Worm (Caenorhabditis elegans) whole organism, mixed stage, embryonic: ENCODE data around the gene ZK899.6.

Source experiments
- drap-1 ChIP-seq: fragments of 200-800 bp; sonication (Bioruptor generic); optimal IDR thresholded peaks from 3 replicates; lab custom pipeline; 2018; ENCODE audit warnings: mild to moderate bottlenecking, missing genetic modification characterization, missing compliant biosample characterization
- elt-1 ChIP-seq: sonication (generic microtip); optimal IDR thresholded peaks from 2 replicates; lab custom pipeline; 2017; ENCODE audit warnings: missing genetic modification characterization, mild to moderate bottlenecking, missing compliant biosample characterization, antibody characterized with exemption, moderate library complexity, borderline replicate concordance; ENCODE audit not compliant: insufficient read depth
- nhr-76 ChIP-seq: sonication (generic microtip); optimal IDR thresholded peaks from 2 replicates; lab custom pipeline; 2017; ENCODE audit warnings: missing biosample characterization, missing genetic modification characterization

- TF ChIP-seq elt-1 (tag; lab: Kevin White, UChicago): no peak
- no peak for TF ChIP-seq nhr-76 (tag; lab: Kevin White, UChicago)
- no peak for TF ChIP-seq drap-1 (GFP tag; lab: Kevin White, UChicago)
Measured at ce11 chrX:9499355-9499754, 36.2 kb downstream of the ZK899.6 start.
